Worm (Caenorhabditis elegans) whole organism, mixed stage, embryonic: ENCODE measurements around the gene ZK218.7.

Experiments
- ces-1 ChIP-seq: fragments of 150-350 bp; optimal IDR thresholded peaks from 2 replicates; lab custom pipeline; 2014; ENCODE audit warnings: missing biosample characterization, missing genetic modification reagents, missing genetic modification characterization
- elt-1 ChIP-seq: sonication (generic microtip); optimal IDR thresholded peaks from 2 replicates; lab custom pipeline; 2017; ENCODE audit warnings: missing genetic modification characterization, mild to moderate bottlenecking, missing compliant biosample characterization, antibody characterized with exemption, moderate library complexity, borderline replicate concordance; ENCODE audit not compliant: insufficient read depth
- lsy-2 ChIP-seq: fragments of 150-350 bp; optimal IDR thresholded peaks from 2 replicates; lab custom pipeline; 2014; ENCODE audit warnings: missing biosample characterization, missing genetic modification characterization
- mab-5 ChIP-seq: fragments of 150-350 bp; optimal IDR thresholded peaks from 2 replicates; lab custom pipeline; 2014; ENCODE audit warnings: missing biosample characterization, missing genetic modification characterization
- mls-2 ChIP-seq: sonication (generic microtip); optimal IDR thresholded peaks from 2 replicates; lab custom pipeline; 2016; ENCODE audit warnings: mild to moderate bottlenecking, missing genetic modification characterization, moderate library complexity, missing compliant biosample characterization
- nhr-12 ChIP-seq: fragments of 150-350 bp; optimal IDR thresholded peaks from 2 replicates; lab custom pipeline; 2014; ENCODE audit warnings: missing biosample characterization, missing genetic modification characterization
- nhr-237 ChIP-seq: fragments of 150-350 bp; optimal IDR thresholded peaks from 2 replicates; lab custom pipeline; 2014; ENCODE audit warnings: missing biosample characterization, missing genetic modification characterization
- nhr-28 ChIP-seq: fragments of 150-350 bp; optimal IDR thresholded peaks from 2 replicates; lab custom pipeline; 2014; ENCODE audit warnings: missing biosample characterization, missing genetic modification characterization
- pha-4 ChIP-seq: fragments of 150-350 bp; optimal IDR thresholded peaks from 2 replicates; lab custom pipeline; 2018; ENCODE audit warnings: missing biosample characterization, missing genetic modification reagents, missing genetic modification characterization
- sem-2 ChIP-seq: fragments of 200-800 bp; sonication (Bioruptor generic); optimal IDR thresholded peaks from 2 replicates; lab custom pipeline; 2018; ENCODE audit warnings: mild to moderate bottlenecking, missing genetic modification characterization, missing compliant biosample characterization
- snpc-4 ChIP-seq: fragments of 150-350 bp; optimal IDR thresholded peaks from 2 replicates; lab custom pipeline; 2014; ENCODE audit warnings: missing biosample characterization, missing genetic modification characterization
- tbx-8 ChIP-seq: fragments of 200-800 bp; sonication (Bioruptor generic); optimal IDR thresholded peaks from 2 replicates; lab custom pipeline; 2018; ENCODE audit warnings: mild to moderate bottlenecking, missing genetic modification characterization, moderate library complexity, missing compliant biosample characterization
- unc-62 ChIP-seq: fragments of 150-350 bp; optimal IDR thresholded peaks from 2 replicates; lab custom pipeline; 2014; ENCODE audit warnings: missing biosample characterization, missing genetic modification reagents, missing genetic modification characterization
- ztf-11 ChIP-seq: fragments of 150-350 bp; optimal IDR thresholded peaks from 2 replicates; lab custom pipeline; 2014; ENCODE audit warnings: missing biosample characterization, missing genetic modification characterization

DNA sequence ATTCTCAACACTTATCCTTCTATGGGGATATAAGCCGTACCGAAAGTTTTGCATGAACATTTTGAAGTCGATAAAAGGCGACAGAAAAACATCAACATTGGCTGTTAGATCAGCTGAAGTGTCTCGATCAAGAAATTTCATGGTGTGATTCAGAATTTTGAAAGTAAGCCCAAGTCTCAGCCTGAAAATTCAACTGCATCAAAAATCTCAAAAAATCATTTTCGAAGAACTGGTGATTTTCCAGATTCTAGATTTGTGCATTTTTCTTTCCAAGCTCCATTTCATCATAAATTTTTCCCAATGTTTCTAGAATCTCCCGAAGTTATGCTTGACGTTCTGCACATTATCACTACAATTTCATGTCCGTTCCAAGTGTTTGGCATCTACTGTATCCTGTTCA is 40.9 kb upstream of the ZK218.7 start, which contains the start of gene srh-255:
- TF ChIP-seq ces-1 (no peak), snpc-4 (tag; lab: Kevin White, UChicago) (no peak), sem-2 (no peak), lsy-2 (tag; lab: Kevin White, UChicago) (no peak), nhr-28 (tag; lab: Kevin White, UChicago) (no peak), nhr-12 (tag; lab: Kevin White, UChicago) (no peak), ztf-11 (tag; lab: Kevin White, UChicago) (no peak), unc-62 (GFP tag; lab: Kevin White, UChicago) (no peak), nhr-237 (tag; lab: Kevin White, UChicago) (no peak), mab-5 (no peak), tbx-8 (GFP tag; lab: Kevin White, UChicago) (no peak), mls-2 (tag; lab: Kevin White, UChicago) (no peak), pha-4 (tag; lab: Kevin White, UChicago) (no peak), elt-1 (tag; lab: Kevin White, UChicago) (no peak)
